Fruit fly (Drosophila melanogaster): ENCODE data around the gene CG15044.

DNA sequence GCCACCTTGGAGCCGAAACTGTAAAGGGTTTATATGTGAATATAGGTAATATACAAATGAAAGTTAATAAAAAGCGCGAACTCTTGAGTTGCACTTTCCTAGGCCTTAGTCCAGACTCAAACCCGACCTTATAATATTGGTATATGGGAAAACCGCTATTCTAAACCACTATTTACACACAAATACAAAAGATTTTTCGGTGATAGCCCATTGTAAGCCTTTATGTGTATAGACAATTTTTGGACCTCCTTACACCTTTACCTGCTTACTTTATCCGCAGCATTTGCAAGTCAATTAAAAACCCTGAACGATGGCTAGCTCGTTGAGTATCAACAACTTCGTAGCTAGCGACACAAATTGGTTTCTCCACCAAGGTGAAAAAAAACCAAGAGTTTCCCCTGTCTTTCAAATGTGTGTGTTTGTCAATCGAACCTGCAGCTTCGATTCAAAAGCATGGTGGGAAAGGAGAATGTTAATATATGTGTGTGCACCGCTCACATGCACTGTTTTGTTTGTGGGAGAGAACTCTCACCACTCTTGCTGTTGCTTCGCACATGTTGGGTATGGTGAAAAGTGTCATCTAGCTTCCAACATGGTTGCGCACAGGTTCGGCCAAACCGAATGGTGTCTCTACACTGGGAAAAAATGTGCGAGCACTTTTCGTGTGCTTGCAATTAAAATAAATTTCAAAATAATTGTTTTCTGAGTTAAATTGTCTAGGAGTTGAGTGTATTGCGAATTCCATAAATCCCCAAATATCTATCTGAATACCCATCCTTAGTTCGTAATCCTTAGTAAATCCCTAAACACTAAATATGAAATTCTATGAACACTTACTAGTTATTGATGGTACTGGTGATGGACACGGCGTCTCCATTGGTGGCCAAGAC lies 15.1 kb upstream of the CG15044 start:
- TF ChIP-seq HLH106 (tag; optimal IDR thresholded peaks at IDR 0.05) (peak; percentile 17), Dfd (GFP tag; optimal IDR thresholded peaks at IDR 0.05) (no peak)

All from whole organism, wandering third instar larva.